Fruit fly (Drosophila melanogaster): ENCODE results near the gene CG11756.

The CG11756 gene

DNA sequence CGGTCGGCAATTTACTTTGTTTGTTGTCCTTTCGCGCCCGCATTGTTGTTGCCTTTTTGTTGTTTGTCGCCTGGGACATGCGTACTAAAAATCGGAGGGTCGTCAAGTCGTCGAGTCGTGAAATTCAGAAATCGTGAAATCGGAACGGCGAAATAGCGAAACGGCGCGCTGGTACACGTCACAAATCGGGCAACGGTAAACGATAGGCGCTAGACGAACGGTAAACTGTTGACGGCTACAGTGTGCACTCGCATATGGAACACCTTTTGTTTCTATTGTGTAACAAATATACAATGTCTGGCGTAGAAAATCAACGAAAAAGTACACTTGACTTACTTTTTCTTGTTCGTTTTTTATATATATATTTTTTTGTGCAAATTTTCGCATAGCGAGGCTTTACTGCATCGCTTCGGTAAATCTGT is 36.1 kb downstream of the CG11756 start (continued):
- TF ChIP-seq Xbp1 (GFP tag; optimal IDR thresholded peaks at IDR 0.05): peak; percentile 73
- peak; percentile 34 for TF ChIP-seq Bteb2 (GFP tag; optimal IDR thresholded peaks at IDR 0.05)
- TF ChIP-seq jing (GFP tag; optimal IDR thresholded peaks at IDR 0.05): no peak
- peak; percentile 86 for TF ChIP-seq Hmr (GFP tag; optimal IDR thresholded peaks at IDR 0.05)
- TF ChIP-seq gfzf (GFP tag; optimal IDR thresholded peaks at IDR 0.05): no peak
- peak; percentile 42; the same call in 1 of the 3 replicates for TF ChIP-seq CG7357 (GFP tag; IDR thresholded peaks at IDR 0.05)
- TF ChIP-seq CG11456 (GFP tag; IDR thresholded peaks at IDR 0.05): peak; percentile 86
- TF ChIP-seq CG6791 (GFP tag; IDR thresholded peaks at IDR 0.05; ENCODE audit: partially characterized antibody): no peak
- TF ChIP-seq lov (optimal IDR thresholded peaks at IDR 0.05): no peak
- no peak for TF ChIP-seq lov (GFP tag; IDR thresholded peaks at IDR 0.05)
- no peak for TF ChIP-seq CG15479 (GFP tag; optimal IDR thresholded peaks at IDR 0.05)
- TF ChIP-seq CG18619 (GFP tag; optimal IDR thresholded peaks at IDR 0.05): peak; percentile 63
- TF ChIP-seq ac (GFP tag; optimal IDR thresholded peaks at IDR 0.05): no peak
- no peak for TF ChIP-seq run (tag; optimal IDR thresholded peaks at IDR 0.05)
- no peak for TF ChIP-seq CG7928 (GFP tag; optimal IDR thresholded peaks at IDR 0.05)
- no peak for TF ChIP-seq CG4617 (GFP tag; optimal IDR thresholded peaks at IDR 0.05; ENCODE audit: borderline replicate concordance)
- TF ChIP-seq CG33213 (GFP tag; optimal IDR thresholded peaks at IDR 0.05): no peak
- TF ChIP-seq Oaz (GFP tag; IDR thresholded peaks at IDR 0.05): peak; percentile 64
- TF ChIP-seq CG8478 (optimal IDR thresholded peaks at IDR 0.05): no peak
- no peak for TF ChIP-seq abd-A (tag; optimal IDR thresholded peaks at IDR 0.05)
- no peak for TF ChIP-seq CG1832 (GFP tag; optimal IDR thresholded peaks at IDR 0.05)
- TF ChIP-seq CG13894 (tag; optimal IDR thresholded peaks at IDR 0.05): peak; percentile 81
- TF ChIP-seq Kr (GFP tag; optimal IDR thresholded peaks at IDR 0.05): no peak
- TF ChIP-seq CG3281 (GFP tag; optimal IDR thresholded peaks at IDR 0.05): peak; percentile 79
- TF ChIP-seq CG31388 (GFP tag; optimal IDR thresholded peaks at IDR 0.05): no peak
- TF ChIP-seq CG14667 (GFP tag; IDR thresholded peaks at IDR 0.05): peak; percentile 72
- no peak for TF ChIP-seq HLH4C (GFP tag; IDR thresholded peaks at IDR 0.05; ENCODE audit: partially characterized antibody)
- peak; percentile 61 for TF ChIP-seq Hsf (GFP tag; optimal IDR thresholded peaks at IDR 0.05)
- TF ChIP-seq CG6272 (GFP tag; IDR thresholded peaks at IDR 0.05): 0 out of 2 replicates have a peak, but pooled peaks have one; percentile 57
- no peak for TF ChIP-seq Lim3 (GFP tag; IDR thresholded peaks at IDR 0.05)
- TF ChIP-seq CG10274 (GFP tag; optimal IDR thresholded peaks at IDR 0.05): peak; percentile 21
- TF ChIP-seq Taf1 (GFP tag; IDR thresholded peaks at IDR 0.05): peak; percentile 84
- no peak for TF ChIP-seq CG4282 (GFP tag; optimal IDR thresholded peaks at IDR 0.05)
- no peak for TF ChIP-seq z (GFP tag; IDR thresholded peaks at IDR 0.05)
- peak; percentile 2 for TF ChIP-seq ERR (GFP tag; optimal IDR thresholded peaks at IDR 0.05)
- TF ChIP-seq H2.0 (GFP tag; IDR thresholded peaks at IDR 0.05): peak; percentile 49; the same call in 1 of the 2 replicates
- no peak for TF ChIP-seq p53 (GFP tag; optimal IDR thresholded peaks at IDR 0.05)
- peak; percentile 27 for TF ChIP-seq CG18262 (tag; optimal IDR thresholded peaks at IDR 0.05)
- no peak for TF ChIP-seq her (GFP tag; optimal IDR thresholded peaks at IDR 0.05)
- no peak for TF ChIP-seq CG7745 (tag; optimal IDR thresholded peaks at IDR 0.05)
- peak; percentile 45 for TF ChIP-seq CG18011 (GFP tag; optimal IDR thresholded peaks at IDR 0.05)
- no peak for TF ChIP-seq CG6654 (GFP tag; optimal IDR thresholded peaks at IDR 0.05)
- TF ChIP-seq CG9215 (GFP tag; IDR thresholded peaks at IDR 0.05): peak; percentile 77
- peak; percentile 69 for TF ChIP-seq CG17359 (tag; optimal IDR thresholded peaks at IDR 0.05)
- no peak for TF ChIP-seq crp (GFP tag; optimal IDR thresholded peaks at IDR 0.05)
- TF ChIP-seq CG11247 (GFP tag; IDR thresholded peaks at IDR 0.05): peak; percentile 81
- peak; percentile 87 for TF ChIP-seq Fer1 (GFP tag; optimal IDR thresholded peaks at IDR 0.05)
- peak; percentile 16 for TF ChIP-seq Asciz (GFP tag; optimal IDR thresholded peaks at IDR 0.05)
- TF ChIP-seq maf-S (GFP tag; optimal IDR thresholded peaks at IDR 0.05): peak; percentile 40
- peak; percentile 8 for TF ChIP-seq mirr (GFP tag; optimal IDR thresholded peaks at IDR 0.05)
- TF ChIP-seq tap (tag; optimal IDR thresholded peaks at IDR 0.05): peak; percentile 16
